Fruit fly (Drosophila melanogaster) whole organism, embryonic: Measurements from ENCODE around the gene CG31230.
A peak's percentile ranks its signal among the peaks of the same experiment; 100 is the strongest.

ENCODE experiments used
- ATbp ChIP-seq: fragments of 200-800 bp; sonication (Bioruptor generic); optimal IDR thresholded peaks from 2 replicates; lab custom pipeline; 2017; ENCODE audit warnings: missing biosample characterization, mild to moderate bottlenecking, missing genetic modification characterization, missing genetic modification reagents
- CG11085 ChIP-seq: fragments of 200-800 bp; sonication (Bioruptor generic); IDR thresholded peaks from 2 replicates; pipeline ENCODE4 v1.3.6; 2022; ENCODE audit warnings: missing biosample characterization, missing genetic modification characterization
- CG11723 ChIP-seq: fragments of 200-800 bp; sonication (Bioruptor generic); optimal IDR thresholded peaks from 2 replicates; lab custom pipeline; 2017; ENCODE audit warnings: missing biosample characterization, mild to moderate bottlenecking, missing genetic modification characterization
- CG12391 ChIP-seq: fragments of 200-800 bp; sonication (Bioruptor generic); optimal IDR thresholded peaks from 3 replicates; lab custom pipeline; 2018; ENCODE audit warnings: missing biosample characterization, mild to moderate bottlenecking, missing genetic modification characterization, moderate library complexity
- CG13424 ChIP-seq: fragments of 200-800 bp; sonication (Bioruptor generic); optimal IDR thresholded peaks from 2 replicates; lab custom pipeline; 2019; ENCODE audit warnings: missing biosample characterization, mild to moderate bottlenecking, missing genetic modification characterization, moderate library complexity
- CG31388 ChIP-seq: fragments of 200-800 bp; sonication (Bioruptor generic); optimal IDR thresholded peaks from 2 replicates; lab custom pipeline; 2016; ENCODE audit warnings: missing biosample characterization, missing genetic modification characterization
- CG32532 ChIP-seq: fragments of 200-800 bp; sonication (Bioruptor generic); IDR thresholded peaks from 2 replicates; pipeline ENCODE4 v1.3.6; 2022; ENCODE audit warnings: missing biosample characterization, missing genetic modification characterization
- CG4282 ChIP-seq: fragments of 200-800 bp; sonication (Bioruptor generic); optimal IDR thresholded peaks from 2 replicates; lab custom pipeline; 2016; ENCODE audit warnings: missing biosample characterization, missing genetic modification characterization
- CG4404 ChIP-seq: fragments of 200-800 bp; sonication (Bioruptor generic); IDR thresholded peaks from 2 replicates; pipeline ENCODE4 v1.3.6; 2022; ENCODE audit warnings: missing biosample characterization, missing genetic modification characterization
- CG7786 ChIP-seq: fragments of 200-800 bp; sonication (Bioruptor generic); optimal IDR thresholded peaks from 2 replicates; lab custom pipeline; 2016; ENCODE audit warnings: missing biosample characterization, missing genetic modification characterization
- CG8944 ChIP-seq: fragments of 200-800 bp; sonication (Bioruptor generic); optimal IDR thresholded peaks from 3 replicates; lab custom pipeline; 2016; ENCODE audit warnings: missing biosample characterization, missing genetic modification characterization
- CG9215 ChIP-seq: fragments of 200-800 bp; sonication (Bioruptor generic); IDR thresholded peaks from 2 replicates; pipeline ENCODE4 v1.3.6; 2022; ENCODE audit warnings: missing biosample characterization, missing genetic modification characterization
- CG9876 ChIP-seq: fragments of 200-800 bp; sonication (Bioruptor generic); optimal IDR thresholded peaks from 2 replicates; lab custom pipeline; 2016; ENCODE audit warnings: missing biosample characterization, missing genetic modification characterization
- CTCF ChIP-seq: fragments of 200-800 bp; sonication (Bioruptor generic); optimal IDR thresholded peaks from 2 replicates; lab custom pipeline; 2017; ENCODE audit warnings: missing biosample characterization, mild to moderate bottlenecking, missing genetic modification characterization, moderate library complexity
- Dek ChIP-seq: fragments of 200-800 bp; sonication (Bioruptor generic); optimal IDR thresholded peaks from 3 replicates; lab custom pipeline; 2019; ENCODE audit warnings: missing biosample characterization, mild to moderate bottlenecking, missing genetic modification characterization, moderate library complexity
- Dfd ChIP-seq, 2 experiments: fragments of >200 bp; optimal IDR thresholded peaks; 2 replicates each; lab custom pipeline; 2017; ENCODE audit warnings: missing biosample characterization in 2 of 2, missing genetic modification characterization in 2 of 2
- Dp ChIP-seq: fragments of 200-800 bp; sonication (Bioruptor generic); optimal IDR thresholded peaks from 2 replicates; lab custom pipeline; 2018; ENCODE audit warnings: missing biosample characterization, mild to moderate bottlenecking, missing genetic modification characterization, moderate library complexity
- Dref ChIP-seq: fragments of 200-800 bp; sonication (Bioruptor generic); IDR thresholded peaks from 2 replicates; pipeline ENCODE4 v1.3.6; 2022; ENCODE audit warnings: missing biosample characterization, missing genetic modification characterization
- Elba2 ChIP-seq: fragments of 200-800 bp; sonication (Bioruptor generic); optimal IDR thresholded peaks from 3 replicates; lab custom pipeline; 2016; ENCODE audit warnings: missing biosample characterization, missing genetic modification characterization
- Nf-YB ChIP-seq: fragments of 200-800 bp; sonication (Bioruptor generic); optimal IDR thresholded peaks from 3 replicates; lab custom pipeline; 2019; ENCODE audit warnings: missing biosample characterization, mild to moderate bottlenecking, missing genetic modification characterization, moderate library complexity
- NfI ChIP-seq: fragments of 200-800 bp; sonication (Bioruptor generic); optimal IDR thresholded peaks from 3 replicates; lab custom pipeline; 2018; ENCODE audit warnings: missing biosample characterization, mild to moderate bottlenecking, missing genetic modification characterization, moderate library complexity
- Opbp ChIP-seq: fragments of 200-800 bp; sonication (Bioruptor generic); IDR thresholded peaks from 3 replicates; pipeline ENCODE4 v1.3.6; 2022; ENCODE audit warnings: missing biosample characterization, missing genetic modification characterization; ENCODE audit not compliant: partially characterized antibody
- Sin3A ChIP-seq: fragments of >200 bp; optimal IDR thresholded peaks from 2 replicates; lab custom pipeline; 2018
- Spps ChIP-seq: fragments of 200-800 bp; sonication (Bioruptor generic); optimal IDR thresholded peaks from 2 replicates; lab custom pipeline; 2018; ENCODE audit warnings: missing biosample characterization, mild to moderate bottlenecking, missing genetic modification characterization
- Usf ChIP-seq: fragments of 200-800 bp; sonication (Bioruptor generic); optimal IDR thresholded peaks from 2 replicates; lab custom pipeline; 2017; ENCODE audit warnings: missing genotype, missing biosample characterization, missing genetic modification characterization
- ap ChIP-seq: fragments of 200-800 bp; sonication (Bioruptor generic); IDR thresholded peaks from 2 replicates; pipeline ENCODE4 v1.3.6; 2022; ENCODE audit warnings: missing biosample characterization, missing genetic modification characterization
- croc ChIP-seq: fragments of 200-800 bp; sonication (Bioruptor generic); conservative IDR thresholded peaks from 3 replicates; pipeline ENCODE4 v1.3.6; 2022; ENCODE audit warnings: missing biosample characterization, missing genetic modification characterization
- dimm ChIP-seq: fragments of 200-800 bp; sonication (Bioruptor generic); IDR thresholded peaks from 2 replicates; pipeline ENCODE4 v1.3.6; 2022; ENCODE audit warnings: missing biosample characterization, missing genetic modification characterization
- dysf ChIP-seq: fragments of 200-800 bp; sonication (Bioruptor generic); IDR thresholded peaks from 3 replicates; pipeline ENCODE4 v1.3.6; 2022; ENCODE audit warnings: missing biosample characterization, missing genetic modification characterization
- eve ChIP-seq, 2 experiments: fragments of >200 bp; optimal IDR thresholded peaks; 2 replicates each; lab custom pipeline; 2017; ENCODE audit warnings: missing biosample characterization in 2 of 2, missing genetic modification characterization in 2 of 2
- ewg ChIP-seq: fragments of 200-800 bp; sonication (Bioruptor generic); optimal IDR thresholded peaks from 3 replicates; lab custom pipeline; 2017; ENCODE audit warnings: mild to moderate bottlenecking, missing biosample characterization, missing genetic modification reagents, missing genetic modification characterization
- exex ChIP-seq: fragments of 200-800 bp; sonication (Bioruptor generic); optimal IDR thresholded peaks from 4 replicates; lab custom pipeline; 2018; ENCODE audit warnings: missing biosample characterization, mild to moderate bottlenecking, missing genetic modification characterization, moderate library complexity
- fd96Cb ChIP-seq: fragments of 200-800 bp; sonication (Bioruptor generic); optimal IDR thresholded peaks from 2 replicates; lab custom pipeline; 2018; ENCODE audit warnings: missing biosample characterization, mild to moderate bottlenecking, missing genetic modification characterization, moderate library complexity
- fu2 ChIP-seq: fragments of 200-800 bp; sonication (Bioruptor generic); optimal IDR thresholded peaks from 2 replicates; lab custom pipeline; 2016; ENCODE audit warnings: missing biosample characterization, missing genetic modification characterization
- gcm ChIP-seq: fragments of 200-800 bp; sonication (Bioruptor generic); optimal IDR thresholded peaks from 2 replicates; lab custom pipeline; 2019; ENCODE audit warnings: missing biosample characterization, mild to moderate bottlenecking, missing genetic modification characterization, moderate library complexity
- gsb-n ChIP-seq: fragments of 200-800 bp; sonication (Bioruptor generic); optimal IDR thresholded peaks from 3 replicates; lab custom pipeline; 2018; ENCODE audit warnings: missing biosample characterization, mild to moderate bottlenecking, missing genetic modification characterization
- hth ChIP-seq: fragments of >200 bp; optimal IDR thresholded peaks from 2 replicates; lab custom pipeline; 2017; ENCODE audit warnings: inconsistent platforms
- ind ChIP-seq: fragments of 200-800 bp; sonication (Bioruptor generic); optimal IDR thresholded peaks from 3 replicates; lab custom pipeline; 2016; ENCODE audit warnings: missing biosample characterization, missing genetic modification characterization
- klu ChIP-seq: fragments of 200-800 bp; sonication (Bioruptor generic); IDR thresholded peaks from 2 replicates; pipeline ENCODE4 v1.3.6; 2022; ENCODE audit warnings: missing biosample characterization, missing genetic modification characterization
- lbe ChIP-seq: fragments of 200-800 bp; sonication (Bioruptor generic); optimal IDR thresholded peaks from 2 replicates; lab custom pipeline; 2016; ENCODE audit warnings: missing biosample characterization, mild to moderate bottlenecking, missing genetic modification characterization
- lilli ChIP-seq: fragments of 200-800 bp; sonication (Bioruptor generic); optimal IDR thresholded peaks from 3 replicates; lab custom pipeline; 2016; ENCODE audit warnings: missing biosample characterization, missing genetic modification characterization
- lmd ChIP-seq: fragments of 200-800 bp; sonication (Bioruptor generic); IDR thresholded peaks from 2 replicates; pipeline ENCODE4 v1.3.6; 2022; ENCODE audit warnings: missing biosample characterization, missing genetic modification characterization
- mirr ChIP-seq: fragments of 200-800 bp; sonication (Bioruptor generic); optimal IDR thresholded peaks from 3 replicates; lab custom pipeline; 2018; ENCODE audit warnings: missing biosample characterization, mild to moderate bottlenecking, missing genetic modification characterization
- nerfin-1 ChIP-seq: fragments of 200-800 bp; sonication (Bioruptor generic); optimal IDR thresholded peaks from 3 replicates; lab custom pipeline; 2019; ENCODE audit warnings: missing biosample characterization, mild to moderate bottlenecking, missing genetic modification characterization, moderate library complexity
- nerfin-2 ChIP-seq: fragments of 200-800 bp; sonication (Bioruptor generic); IDR thresholded peaks from 2 replicates; pipeline ENCODE4 v1.3.6; 2022; ENCODE audit warnings: missing biosample characterization, missing genetic modification characterization; ENCODE audit not compliant: partially characterized antibody
- pfk ChIP-seq: fragments of 200-800 bp; sonication (Bioruptor generic); optimal IDR thresholded peaks from 2 replicates; lab custom pipeline; 2018; ENCODE audit warnings: missing biosample characterization, mild to moderate bottlenecking, missing genetic modification characterization, moderate library complexity
- pnt ChIP-seq: fragments of 200-800 bp; sonication (Bioruptor generic); optimal IDR thresholded peaks from 3 replicates; lab custom pipeline; 2016; ENCODE audit warnings: missing biosample characterization, missing genetic modification characterization
- prd ChIP-seq, 3 experiments: fragments of >200 bp in 2 of 3; fragments of 200-800 bp in 1 of 3; sonication (Bioruptor generic) in 1 of 3; optimal IDR thresholded peaks in 2 of 3; IDR thresholded peaks in 1 of 3; 2 replicates in 2 of 3; 3 replicates in 1 of 3; pipeline versions ENCODE4 v1.3.6 to Lab custom; 2017 to 2022; ENCODE audit warnings: missing biosample characterization in 1 of 3, missing genetic modification characterization in 1 of 3
- sim ChIP-seq: fragments of 200-800 bp; sonication (Bioruptor generic); IDR thresholded peaks from 2 replicates; pipeline ENCODE4 v1.3.6; 2022; ENCODE audit warnings: missing biosample characterization, missing genetic modification characterization
- tll ChIP-seq, 2 experiments: fragments of 200-800 bp in 1 of 2; fragments of >200 bp in 1 of 2; sonication (Bioruptor generic) in 1 of 2; optimal IDR thresholded peaks; 2 replicates each; lab custom pipeline; 2017 to 2019; ENCODE audit warnings: missing biosample characterization in 2 of 2, missing genetic modification characterization in 2 of 2, mild to moderate bottlenecking in 1 of 2, moderate library complexity in 1 of 2
- z ChIP-seq: fragments of 200-800 bp; sonication (Bioruptor generic); IDR thresholded peaks from 3 replicates; pipeline ENCODE4 v1.3.6; 2022; ENCODE audit warnings: missing biosample characterization, missing genetic modification characterization

Gene CG31230

dm6 chr3R:18719767-18720341 lies 48.4 kb downstream of the CG31230 start (continued):
- peak; percentile 82 for TF ChIP-seq ind
- no peak for TF ChIP-seq hth (lab: Kevin White, UChicago)
- peak; percentile 66 for TF ChIP-seq CG11085 (GFP tag; lab: Robert Waterston, UW)
- peak; percentile 82 for TF ChIP-seq mirr (GFP tag; lab: Kevin White, UChicago)
- peak; percentile 92 for TF ChIP-seq CG13424 (tag; lab: Kevin White, UChicago)
- TF ChIP-seq Usf (GFP tag; lab: Kevin White, UChicago): peak; percentile 29
- peak; percentile 84 for TF ChIP-seq lmd (GFP tag; lab: Robert Waterston, UW)
- peak; percentile 63; the same call in 1 of the 2 replicates for TF ChIP-seq klu
- no peak for TF ChIP-seq tll (GFP tag; optimal IDR thresholded peaks at IDR 0.05; lab: Kevin White, UChicago)
- peak; percentile 73 for TF ChIP-seq fu2 (GFP tag; lab: Kevin White, UChicago)
- TF ChIP-seq CG12391 (tag; lab: Kevin White, UChicago): peak; percentile 87
- no peak for TF ChIP-seq Dp (GFP tag; lab: Kevin White, UChicago)
- peak; percentile 87 for TF ChIP-seq dysf
- peak; percentile 88 for TF ChIP-seq ATbp
- TF ChIP-seq croc (GFP tag; lab: Robert Waterston, UW): peak; percentile 73; the same call in 2 of the 3 replicates
- TF ChIP-seq gsb-n (tag; lab: Kevin White, UChicago): peak; percentile 74
- no peak for TF ChIP-seq Dref (GFP tag; lab: Robert Waterston, UW)
- TF ChIP-seq CG11723 (GFP tag; lab: Kevin White, UChicago): peak; percentile 74
- peak; percentile 84 for TF ChIP-seq NfI (GFP tag; lab: Kevin White, UChicago)
- peak; percentile 15 to 93 for TF ChIP-seq eve (GFP tag; optimal IDR thresholded peaks at IDR 0.05; lab: Kevin White, UChicago)
- TF ChIP-seq CG9876 (GFP tag; lab: Kevin White, UChicago): peak; percentile 37
- TF ChIP-seq fd96Cb (tag; lab: Kevin White, UChicago): peak; percentile 83
- no peak for TF ChIP-seq lbe (GFP tag; lab: Kevin White, UChicago)
- TF ChIP-seq Elba2 (GFP tag; lab: Kevin White, UChicago): no peak
- TF ChIP-seq pnt (GFP tag; lab: Kevin White, UChicago): peak; percentile 81
- TF ChIP-seq z (GFP tag; lab: Robert Waterston, UW): no peak
- peak; percentile 69 for TF ChIP-seq ewg (GFP tag; lab: Kevin White, UChicago)
- TF ChIP-seq dimm (GFP tag; lab: Robert Waterston, UW): peak; percentile 65
- TF ChIP-seq CG4282: peak; percentile 6
- peak; percentile 68 for TF ChIP-seq sim (GFP tag; lab: Robert Waterston, UW)
- peak; percentile 89 for TF ChIP-seq Dek (tag; lab: Kevin White, UChicago)
- peak; percentile 66 for TF ChIP-seq exex
- no peak for TF ChIP-seq Dfd (GFP tag; optimal IDR thresholded peaks at IDR 0.05; lab: Kevin White, UChicago)
- TF ChIP-seq pfk (GFP tag; lab: Kevin White, UChicago): no peak
- peak; percentile 65 for TF ChIP-seq gcm (GFP tag; lab: Kevin White, UChicago)
- peak; percentile 69 for TF ChIP-seq CG8944
- peak; percentile 64 for TF ChIP-seq Nf-YB (GFP tag; lab: Kevin White, UChicago)
- TF ChIP-seq CG9215: peak; percentile 63
- no peak for TF ChIP-seq Opbp (GFP tag; lab: Robert Waterston, UW)
- TF ChIP-seq CG7786 (GFP tag; lab: Kevin White, UChicago): peak; percentile 81
- TF ChIP-seq lilli: peak; percentile 88
- peak; percentile 31 for TF ChIP-seq Spps (tag; lab: Kevin White, UChicago)
- TF ChIP-seq CG4404 (GFP tag; lab: Robert Waterston, UW): peak; percentile 62
- peak; percentile 62; the same call in 1 of the 2 replicates for TF ChIP-seq ap
- no peak for TF ChIP-seq CG31388 (GFP tag; lab: Kevin White, UChicago)
- peak; percentile 87 for TF ChIP-seq CG32532 (GFP tag; lab: Robert Waterston, UW)
- no peak for TF ChIP-seq nerfin-2 (GFP tag; lab: Robert Waterston, UW)
- no peak for TF ChIP-seq prd (optimal IDR thresholded peaks at IDR 0.05; lab: Kevin White, UChicago)
- TF ChIP-seq prd (GFP tag; IDR thresholded peaks at IDR 0.05; lab: Robert Waterston, UW): peak; percentile 87
- TF ChIP-seq CTCF (GFP tag; lab: Kevin White, UChicago): peak; percentile 32
- TF ChIP-seq nerfin-1: peak; percentile 86
- no peak for TF ChIP-seq Sin3A
